Worm (Caenorhabditis elegans): ENCODE data around the gene fkh-8.

ce11 chrII:6142539-6142938 is 48.7 kb downstream of the fkh-8 start:
- no peak for TF ChIP-seq him-1 (tag; optimal IDR thresholded peaks at IDR 0.05)
- TF ChIP-seq ama-1 (optimal IDR thresholded peaks at IDR 0.05) = no peak
- no peak for TF ChIP-seq ama-1 (GFP tag; optimal IDR thresholded peaks at IDR 0.05)
- TF ChIP-seq Y95B8A.8 (GFP tag; IDR thresholded peaks at IDR 0.05) = no peak
